Worm (Caenorhabditis elegans): ENCODE results near the gene irld-51.
A peak's percentile ranks its signal among the peaks of the same experiment; 100 is the strongest.

DNA sequence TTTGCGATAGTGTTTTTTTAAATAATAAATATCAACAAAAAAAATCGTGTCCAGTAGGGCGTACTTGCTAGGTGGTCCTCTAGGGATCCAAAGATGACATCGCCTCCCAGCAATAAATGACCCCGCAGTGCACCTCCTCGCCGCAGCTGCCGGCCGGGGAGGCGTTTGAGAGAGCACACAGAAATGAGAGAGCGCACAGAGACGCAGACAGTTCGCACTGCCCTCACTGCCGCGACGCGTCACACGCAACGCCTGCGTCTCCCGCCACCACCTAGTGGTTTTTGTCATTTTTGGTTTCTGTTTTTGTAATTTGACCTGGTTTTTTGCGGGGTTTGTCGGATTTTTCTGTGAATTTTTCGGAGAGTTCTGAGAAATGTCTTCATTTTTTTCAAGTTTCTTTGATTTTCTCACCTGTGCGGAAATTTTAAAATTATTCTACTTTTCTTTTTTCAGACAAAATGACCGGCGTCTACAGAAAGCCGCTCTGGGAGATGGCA, 35.4 kb upstream of the irld-51 start, which contains the start of gene lido-7:
- TF ChIP-seq alr-1 (tag; optimal IDR thresholded peaks at IDR 0.05) (no peak), F13H6.1 (tag; optimal IDR thresholded peaks at IDR 0.05) (peak; percentile 69), Y55F3AM.14 (GFP tag; optimal IDR thresholded peaks at IDR 0.05) (no peak), dmd-4 (tag; optimal IDR thresholded peaks at IDR 0.05) (no peak), unc-39 (tag; optimal IDR thresholded peaks at IDR 0.05) (no peak), ceh-82 (tag; optimal IDR thresholded peaks at IDR 0.05) (no peak)

Measured in whole organism, L2 larva.